Worm (Caenorhabditis elegans) whole organism, early embryonic: ENCODE measurements around the gene ZC455.1.

Experiments
- ama-1 ChIP-seq: fragments of 150-350 bp; optimal IDR thresholded peaks from 2 replicates; lab custom pipeline; 2014
- hmbx-1 ChIP-seq: sonication (generic microtip); optimal IDR thresholded peaks from 2 replicates; lab custom pipeline; 2016; ENCODE audit warnings: mild to moderate bottlenecking, missing genetic modification characterization, missing compliant biosample characterization
- hnd-1 ChIP-seq: sonication (generic microtip); optimal IDR thresholded peaks from 2 replicates; lab custom pipeline; 2016; ENCODE audit warnings: missing genetic modification characterization, missing compliant biosample characterization

ce11 chrV:12795196-12795595 is 21.9 kb downstream of the ZC455.1 start, which contains the start of gene ugt-4:
- TF ChIP-seq hmbx-1 (tag; lab: Kevin White, UChicago) (no peak), ama-1 (lab: Kevin White, UChicago) (no peak), hnd-1 (tag; lab: Kevin White, UChicago) (no peak)
